Worm (Caenorhabditis elegans): ENCODE results near the gene iglr-1.
A peak's percentile ranks its signal among the peaks of the same experiment; 100 is the strongest.

iglr-1 gene

ce11 chrX:14991280-14991679, at the start of gene iglr-1:
Gene iglr-1 (minus strand): TSS chrX:14991380.
- no peak for TF ChIP-seq mef-2 (tag; optimal IDR thresholded peaks at IDR 0.05)
- no peak for TF ChIP-seq fos-1 (tag; optimal IDR thresholded peaks at IDR 0.05)
- no peak for TF ChIP-seq sup-37 (GFP tag; optimal IDR thresholded peaks at IDR 0.05)
- no peak for TF ChIP-seq lin-39 (tag; optimal IDR thresholded peaks at IDR 0.05)
- TF ChIP-seq mep-1 (tag; optimal IDR thresholded peaks at IDR 0.05) = no peak
- TF ChIP-seq snpc-4 (tag; optimal IDR thresholded peaks at IDR 0.05) = no peak
- no peak for TF ChIP-seq sptf-1 (tag; optimal IDR thresholded peaks at IDR 0.05)
- TF ChIP-seq nhr-28 (tag; optimal IDR thresholded peaks at IDR 0.05) = no peak
- TF ChIP-seq ztf-4 (tag; optimal IDR thresholded peaks at IDR 0.05) = no peak
- TF ChIP-seq fkh-8 (tag; optimal IDR thresholded peaks at IDR 0.05) = no peak
- no peak for TF ChIP-seq dpl-1 (GFP tag; optimal IDR thresholded peaks at IDR 0.05)
- no peak for TF ChIP-seq Y116A8C.19 (tag; optimal IDR thresholded peaks at IDR 0.05; ENCODE audit: borderline replicate concordance)
- no peak for TF ChIP-seq nhr-47 (tag; optimal IDR thresholded peaks at IDR 0.05)
- no peak for TF ChIP-seq blmp-1 (tag; optimal IDR thresholded peaks at IDR 0.05)
- TF ChIP-seq unc-62 (GFP tag; optimal IDR thresholded peaks at IDR 0.05) = no peak
- no peak for TF ChIP-seq fkh-10 (GFP tag; optimal IDR thresholded peaks at IDR 0.05)

- peak; percentile 58 for TF ChIP-seq pax-3 (tag; optimal IDR thresholded peaks at IDR 0.05)
- TF ChIP-seq F16B12.6 (tag; optimal IDR thresholded peaks at IDR 0.05) = peak; percentile 19
- TF ChIP-seq ceh-82 (tag; optimal IDR thresholded peaks at IDR 0.05) = peak in 2 of 3 experiments; percentile 48 to 93
- no peak for TF ChIP-seq egl-27 (tag; optimal IDR thresholded peaks at IDR 0.05)
- peak; percentile 91 for TF ChIP-seq C16A3.4 (tag; optimal IDR thresholded peaks at IDR 0.05)
- no peak for TF ChIP-seq alr-1 (tag; optimal IDR thresholded peaks at IDR 0.05; ENCODE audit: borderline replicate concordance)
- TF ChIP-seq snu-23 (GFP tag; optimal IDR thresholded peaks at IDR 0.05) = peak; percentile 94
- peak in 1 of 2 experiments; percentile 93 for TF ChIP-seq mdl-1 (tag; optimal IDR thresholded peaks at IDR 0.05)
- no peak for TF ChIP-seq ets-5 (GFP tag; IDR thresholded peaks at IDR 0.05)
- no peak for TF ChIP-seq efl-3 (GFP tag; optimal IDR thresholded peaks at IDR 0.05)
- TF ChIP-seq C34B4.2 (tag; optimal IDR thresholded peaks at IDR 0.05) = no peak
- no peak for TF ChIP-seq sox-4 (tag; optimal IDR thresholded peaks at IDR 0.05)
- peak; percentile 79 for TF ChIP-seq xbp-1 (tag; optimal IDR thresholded peaks at IDR 0.05)
- peak; percentile 48 for TF ChIP-seq sup-37 (GFP tag; optimal IDR thresholded peaks at IDR 0.05)
- peak; percentile 95 for TF ChIP-seq nhr-85 (tag)
- peak; percentile 63 to 82 for TF ChIP-seq lsy-2 (tag; optimal IDR thresholded peaks at IDR 0.05)
- no peak for TF ChIP-seq nhr-11 (tag; optimal IDR thresholded peaks at IDR 0.05)
- TF ChIP-seq nhr-237 (tag; optimal IDR thresholded peaks at IDR 0.05) = peak; percentile 46
- peak; percentile 79 to 90 for TF ChIP-seq lin-35 (GFP tag; optimal IDR thresholded peaks at IDR 0.05)
- TF ChIP-seq ztf-11 (tag; optimal IDR thresholded peaks at IDR 0.05) = peak in 1 of 2 experiments; percentile 19
- peak; percentile 54 for TF ChIP-seq lir-3 (tag; optimal IDR thresholded peaks at IDR 0.05; ENCODE audit: poor library complexity)
- TF ChIP-seq lin-15B (tag; optimal IDR thresholded peaks at IDR 0.05) = peak; percentile 71
- peak; percentile 38 for TF ChIP-seq fos-1 (tag; optimal IDR thresholded peaks at IDR 0.05)
- no peak for TF ChIP-seq sptf-1 (tag; optimal IDR thresholded peaks at IDR 0.05)
- no peak for TF ChIP-seq unc-30 (tag; optimal IDR thresholded peaks at IDR 0.05)
- TF ChIP-seq snpc-4 (tag; optimal IDR thresholded peaks at IDR 0.05) = peak; percentile 46
- peak; percentile 56 for TF ChIP-seq fkh-4 (tag; optimal IDR thresholded peaks at IDR 0.05; ENCODE audit: borderline replicate concordance)
- TF ChIP-seq zag-1 (tag; optimal IDR thresholded peaks at IDR 0.05) = no peak
- peak; percentile 85 for TF ChIP-seq fkh-8 (tag; optimal IDR thresholded peaks at IDR 0.05)
- TF ChIP-seq unc-86 (tag; optimal IDR thresholded peaks at IDR 0.05) = peak; percentile 69
- peak; percentile 95 for TF ChIP-seq unc-130 (tag; optimal IDR thresholded peaks at IDR 0.05)
- TF ChIP-seq lin-13 (GFP tag; optimal IDR thresholded peaks at IDR 0.05) = peak; percentile 93
- TF ChIP-seq nhr-84 (tag; optimal IDR thresholded peaks at IDR 0.05) = no peak
- peak; percentile 97 for TF ChIP-seq lin-14 (GFP tag; optimal IDR thresholded peaks at IDR 0.05)
- TF ChIP-seq unc-62 (GFP tag; optimal IDR thresholded peaks at IDR 0.05) = no peak
- no peak for TF ChIP-seq nhr-12 (tag; optimal IDR thresholded peaks at IDR 0.05)
- TF ChIP-seq elt-3 (tag; optimal IDR thresholded peaks at IDR 0.05) = peak in 2 of 6 experiments; percentile 69 to 84
- TF ChIP-seq nhr-20 (tag; optimal IDR thresholded peaks at IDR 0.05) = peak; percentile 92
- no peak for TF ChIP-seq Y116A8C.19 (tag; optimal IDR thresholded peaks at IDR 0.05; ENCODE audit: borderline replicate concordance)
- TF ChIP-seq rnt-1 (tag; optimal IDR thresholded peaks at IDR 0.05) = peak; percentile 87
- TF ChIP-seq nhr-90 (tag; optimal IDR thresholded peaks at IDR 0.05; ENCODE audit: poor library complexity) = peak; percentile 73
Observed at ce11 chrX:15040552-15041080, 49.4 kb upstream of the iglr-1 start, which contains the start of gene C18B12.4. Gene C18B12.4 (minus strand): TSS chrX:15040602.

Measured in whole organism, L1 larva.